Fruit fly (Drosophila melanogaster): ENCODE data around the gene CG9040.
A peak's percentile ranks its signal among the peaks of the same experiment; 100 is the strongest.

CG9040 gene

dm6 chr3L:14001658-14002523 lies 14.2 kb downstream of the CG9040 start, which contains the start of the genes Nprl3 and upSET (continued):
- TF ChIP-seq pzg (GFP tag; optimal IDR thresholded peaks at IDR 0.05) (peak; percentile 85), exex (tag; optimal IDR thresholded peaks at IDR 0.05) (no peak), chif (GFP tag; optimal IDR thresholded peaks at IDR 0.05) (no peak), CG10274 (GFP tag; optimal IDR thresholded peaks at IDR 0.05) (no peak), Doc3 (GFP tag; IDR thresholded peaks at IDR 0.05; ENCODE audit: partially characterized antibody) (peak; percentile 80), Dfd (GFP tag; optimal IDR thresholded peaks at IDR 0.05) (no peak), HmgZ (tag; optimal IDR thresholded peaks at IDR 0.05) (peak; percentile 20), crol (GFP tag; IDR thresholded peaks at IDR 0.05) (no peak), esg (GFP tag; conservative IDR thresholded peaks at IDR 0.05) (no peak), sob (GFP tag; IDR thresholded peaks at IDR 0.05) (no peak), Nf-YA (GFP tag; IDR thresholded peaks at IDR 0.05) (no peak), ken (GFP tag; IDR thresholded peaks at IDR 0.05) (no peak), gcm (GFP tag; optimal IDR thresholded peaks at IDR 0.05) (no peak), mam (GFP tag; optimal IDR thresholded peaks at IDR 0.05) (no peak), oc (tag; optimal IDR thresholded peaks at IDR 0.05) (no peak), caup (GFP tag; optimal IDR thresholded peaks at IDR 0.05; ENCODE audit: severe bottlenecking) (no peak), wek (GFP tag; optimal IDR thresholded peaks at IDR 0.05) (no peak), cad (GFP tag; optimal IDR thresholded peaks at IDR 0.05) (no peak), CG9727 (GFP tag; optimal IDR thresholded peaks at IDR 0.05) (peak; percentile 7), CG2712 (tag; optimal IDR thresholded peaks at IDR 0.05) (peak; percentile 52), Ptx1 (GFP tag; IDR thresholded peaks at IDR 0.05) (no peak), CG10321 (GFP tag; IDR thresholded peaks at IDR 0.05) (peak; percentile 90), CG6854 (GFP tag; optimal IDR thresholded peaks at IDR 0.05) (no peak), kah (GFP tag; optimal IDR thresholded peaks at IDR 0.05) (no peak), fd64A (GFP tag; optimal IDR thresholded peaks at IDR 0.05) (no peak), GATAe (GFP tag; conservative IDR thresholded peaks at IDR 0.05) (no peak), prd (optimal IDR thresholded peaks at IDR 0.05) (no peak), prd (GFP tag; IDR thresholded peaks at IDR 0.05) (peak; percentile 21; the same call in 1 of the 3 replicates), CG1233 (GFP tag; optimal IDR thresholded peaks at IDR 0.05) (no peak), en (GFP tag; optimal IDR thresholded peaks at IDR 0.05) (no peak), Hr78 (GFP tag; optimal IDR thresholded peaks at IDR 0.05) (peak in 1 of 2 experiments; percentile 2), CG12744 (GFP tag; optimal IDR thresholded peaks at IDR 0.05) (no peak), Mes4 (GFP tag; optimal IDR thresholded peaks at IDR 0.05) (no peak), peb (GFP tag; IDR thresholded peaks at IDR 0.05) (no peak), Tbp (GFP tag; optimal IDR thresholded peaks at IDR 0.05) (no peak), Fer2 (tag; optimal IDR thresholded peaks at IDR 0.05) (no peak), grau (tag; optimal IDR thresholded peaks at IDR 0.05) (peak; percentile 22), CG30431 (GFP tag; optimal IDR thresholded peaks at IDR 0.05) (no peak), CG12071 (GFP tag; optimal IDR thresholded peaks at IDR 0.05) (no peak), cg (GFP tag; optimal IDR thresholded peaks at IDR 0.05) (no peak), vvl (GFP tag; IDR thresholded peaks at IDR 0.05) (0 out of 2 replicates have a peak, but pooled peaks have one; percentile 2), usp (GFP tag; optimal IDR thresholded peaks at IDR 0.05) (no peak), CG1602 (GFP tag; optimal IDR thresholded peaks at IDR 0.05) (no peak), dan (GFP tag; IDR thresholded peaks at IDR 0.05) (no peak), CG3726 (GFP tag; IDR thresholded peaks at IDR 0.05) (no peak), her (GFP tag; optimal IDR thresholded peaks at IDR 0.05) (no peak), Ssrp (tag; optimal IDR thresholded peaks at IDR 0.05) (no peak), CG4404 (GFP tag; IDR thresholded peaks at IDR 0.05) (no peak), CG13894 (tag; optimal IDR thresholded peaks at IDR 0.05) (peak; percentile 4), rib (GFP tag; IDR thresholded peaks at IDR 0.05) (no peak)
